Fruit fly (Drosophila melanogaster): ENCODE data around the gene CG1504.
"Not testable (repeated sequence)": the region's sequence is repeated elsewhere in the genome, so short reads cannot be mapped to it uniquely, and the experiment has no call there.

CG1504 gene

dm6 chrX:20258939-20259338, 71.2 kb downstream of the CG1504 start, which contains the start of gene CG42577:
Gene CG42577 (plus strand): TSS chrX:20259239.
- not testable (repeated sequence) for TF ChIP-seq CG31627 (GFP tag; optimal IDR thresholded peaks at IDR 0.05); CG3032 (tag; optimal IDR thresholded peaks at IDR 0.05); CG6808 (GFP tag; optimal IDR thresholded peaks at IDR 0.05)

- TF ChIP-seq Sox102F (GFP tag; optimal IDR thresholded peaks at IDR 0.05) (no peak), Ets96B (tag; optimal IDR thresholded peaks at IDR 0.05) (peak; percentile 25), lz (GFP tag; optimal IDR thresholded peaks at IDR 0.05) (peak; percentile 38), Hr38 (GFP tag; optimal IDR thresholded peaks at IDR 0.05) (no peak), CG8632 (GFP tag; optimal IDR thresholded peaks at IDR 0.05) (no peak), CG32006 (GFP tag; optimal IDR thresholded peaks at IDR 0.05) (peak; percentile 25), Met (GFP tag; optimal IDR thresholded peaks at IDR 0.05) (peak; percentile 24), achi (GFP tag; optimal IDR thresholded peaks at IDR 0.05) (no peak), CG6792 (GFP tag; optimal IDR thresholded peaks at IDR 0.05) (no peak), Sox15 (GFP tag; optimal IDR thresholded peaks at IDR 0.05) (no peak), Sox14 (GFP tag; optimal IDR thresholded peaks at IDR 0.05) (peak; percentile 39), CG3919 (GFP tag; optimal IDR thresholded peaks at IDR 0.05) (peak; percentile 12), spab (GFP tag; optimal IDR thresholded peaks at IDR 0.05) (no peak), CG11902 (GFP tag; optimal IDR thresholded peaks at IDR 0.05) (no peak), topi (GFP tag; optimal IDR thresholded peaks at IDR 0.05) (peak; percentile 16), fkh (GFP tag; optimal IDR thresholded peaks at IDR 0.05) (peak; percentile 29), fd85E (GFP tag; optimal IDR thresholded peaks at IDR 0.05) (no peak), pdm3 (GFP tag; optimal IDR thresholded peaks at IDR 0.05) (peak; percentile 13), Smox (GFP tag; optimal IDR thresholded peaks at IDR 0.05) (no peak), acj6 (GFP tag; optimal IDR thresholded peaks at IDR 0.05) (peak; percentile 1), CG6808 (GFP tag; optimal IDR thresholded peaks at IDR 0.05) (no peak), Eip75B (GFP tag; optimal IDR thresholded peaks at IDR 0.05) (peak; percentile 20), CG6163 (GFP tag; IDR thresholded peaks at IDR 0.05) (no peak), CG10669 (GFP tag; optimal IDR thresholded peaks at IDR 0.05) (no peak), Eip78C (GFP tag) (peak; percentile 72), fd59A (GFP tag; optimal IDR thresholded peaks at IDR 0.05) (no peak), Hr39 (GFP tag; optimal IDR thresholded peaks at IDR 0.05) (peak; percentile 31), CG6276 (GFP tag; optimal IDR thresholded peaks at IDR 0.05) (no peak), svp (GFP tag) (peak; percentile 57), vri (GFP tag; optimal IDR thresholded peaks at IDR 0.05) (no peak), CG7368 (GFP tag; optimal IDR thresholded peaks at IDR 0.05) (no peak), CG15336 (GFP tag; IDR thresholded peaks at IDR 0.05) (no peak), CG31627 (GFP tag; optimal IDR thresholded peaks at IDR 0.05) (peak; percentile 29), CG10631 (GFP tag; optimal IDR thresholded peaks at IDR 0.05) (peak; percentile 7), salr (GFP tag; optimal IDR thresholded peaks at IDR 0.05) (no peak), dsx (GFP tag; optimal IDR thresholded peaks at IDR 0.05; ENCODE audit: poor library complexity, severe bottlenecking) (no peak), CG3032 (tag; optimal IDR thresholded peaks at IDR 0.05) (peak; percentile 1), Blimp-1 (GFP tag; optimal IDR thresholded peaks at IDR 0.05) (no peak), Hr4 (GFP tag; optimal IDR thresholded peaks at IDR 0.05) (peak; percentile 26)
These were observed 73.2 kb downstream of the CG1504 start, which contains the start of gene CG17065 for dm6 chrX:20256849-20257590. Gene CG17065 (minus strand): TSS chrX:20257199.

dm6 chrX:20255977-20256376, 74.2 kb downstream of the CG1504 start:
- TF ChIP-seq Ets21C (GFP tag; optimal IDR thresholded peaks at IDR 0.05) (no peak), net (GFP tag; optimal IDR thresholded peaks at IDR 0.05) (no peak), svp (GFP tag) (peak; percentile 80), vri (GFP tag; optimal IDR thresholded peaks at IDR 0.05) (peak; percentile 19), Sox14 (GFP tag; optimal IDR thresholded peaks at IDR 0.05) (peak; percentile 29)
